Fruit fly (Drosophila melanogaster) whole organism, embryonic: ENCODE results near the gene Tpst.

Experiments
- Aef1 ChIP-seq: fragments of 200-800 bp; sonication (Bioruptor generic); IDR thresholded peaks from 3 replicates; pipeline ENCODE4 v1.3.6; 2022; ENCODE audit warnings: missing biosample characterization, missing genetic modification characterization
- Antp ChIP-seq: fragments of 200-800 bp; sonication (Bioruptor generic); optimal IDR thresholded peaks from 3 replicates; lab custom pipeline; 2016; ENCODE audit warnings: missing biosample characterization, missing genetic modification characterization
- B-H1 ChIP-seq: fragments of 200-800 bp; sonication (Bioruptor generic); IDR thresholded peaks from 3 replicates; pipeline ENCODE4 v1.3.6; 2022; ENCODE audit warnings: missing biosample characterization, missing genetic modification characterization
- CG10959 ChIP-seq: fragments of 200-800 bp; sonication (Bioruptor generic); IDR thresholded peaks from 2 replicates; pipeline ENCODE4 v1.3.6; 2022; ENCODE audit warnings: missing biosample characterization, missing genetic modification characterization
- CG11456 ChIP-seq: fragments of 200-800 bp; sonication (Bioruptor generic); IDR thresholded peaks from 3 replicates; pipeline ENCODE4 v1.3.6; 2022; ENCODE audit warnings: missing biosample characterization, missing genetic modification characterization
- CG12104 ChIP-seq: fragments of 200-800 bp; sonication (Bioruptor generic); optimal IDR thresholded peaks from 3 replicates; lab custom pipeline; 2016; ENCODE audit warnings: missing biosample characterization, missing genetic modification characterization
- CG12236 ChIP-seq: fragments of 200-800 bp; sonication (Bioruptor generic); optimal IDR thresholded peaks from 2 replicates; lab custom pipeline; 2016; ENCODE audit warnings: missing biosample characterization, missing genetic modification characterization
- CG12391 ChIP-seq: fragments of 200-800 bp; sonication (Bioruptor generic); optimal IDR thresholded peaks from 3 replicates; lab custom pipeline; 2018; ENCODE audit warnings: missing biosample characterization, mild to moderate bottlenecking, missing genetic modification characterization, moderate library complexity
- CG13424 ChIP-seq: fragments of 200-800 bp; sonication (Bioruptor generic); optimal IDR thresholded peaks from 2 replicates; lab custom pipeline; 2019; ENCODE audit warnings: missing biosample characterization, mild to moderate bottlenecking, missing genetic modification characterization, moderate library complexity
- CG14014 ChIP-seq: fragments of 200-800 bp; sonication (Bioruptor generic); IDR thresholded peaks from 2 replicates; pipeline ENCODE4 v1.3.6; 2022; ENCODE audit warnings: missing biosample characterization, missing genetic modification characterization
- CG1529 ChIP-seq: fragments of 200-800 bp; sonication (Bioruptor generic); optimal IDR thresholded peaks from 3 replicates; lab custom pipeline; 2018; ENCODE audit warnings: missing biosample characterization, missing genetic modification characterization
- CG2120 ChIP-seq: fragments of 200-800 bp; sonication (Bioruptor generic); optimal IDR thresholded peaks from 3 replicates; lab custom pipeline; 2016; ENCODE audit warnings: missing biosample characterization, missing genetic modification characterization
- CG2678 ChIP-seq: fragments of 200-800 bp; sonication (Bioruptor generic); optimal IDR thresholded peaks from 3 replicates; lab custom pipeline; 2019; ENCODE audit warnings: missing biosample characterization, mild to moderate bottlenecking, missing genetic modification characterization, moderate library complexity
- CG30403 ChIP-seq: fragments of 200-800 bp; sonication (Bioruptor generic); optimal IDR thresholded peaks from 3 replicates; lab custom pipeline; 2016; ENCODE audit warnings: missing biosample characterization, missing genetic modification characterization
- CG3163 ChIP-seq: fragments of 200-800 bp; sonication (Bioruptor generic); optimal IDR thresholded peaks from 3 replicates; lab custom pipeline; 2016; ENCODE audit warnings: missing biosample characterization, missing genetic modification characterization
- CG33557 ChIP-seq: fragments of 200-800 bp; sonication (Bioruptor generic); optimal IDR thresholded peaks from 2 replicates; lab custom pipeline; 2019; ENCODE audit warnings: missing biosample characterization, mild to moderate bottlenecking, missing genetic modification characterization, moderate library complexity
- CG8281 ChIP-seq: fragments of 200-800 bp; sonication (Bioruptor generic); optimal IDR thresholded peaks from 2 replicates; lab custom pipeline; 2018; ENCODE audit warnings: missing biosample characterization, mild to moderate bottlenecking, missing genetic modification characterization, moderate library complexity
- CG8359 ChIP-seq: fragments of 200-800 bp; sonication (Bioruptor generic); optimal IDR thresholded peaks from 2 replicates; lab custom pipeline; 2017; ENCODE audit warnings: missing biosample characterization, mild to moderate bottlenecking, missing genetic modification characterization, borderline replicate concordance
- CHES-1-like ChIP-seq: fragments of 200-800 bp; sonication (Bioruptor generic); optimal IDR thresholded peaks from 2 replicates; lab custom pipeline; 2016; ENCODE audit warnings: missing biosample characterization, missing genetic modification characterization
- Dip3 ChIP-seq: fragments of 200-800 bp; sonication (Bioruptor generic); optimal IDR thresholded peaks from 3 replicates; lab custom pipeline; 2016; ENCODE audit warnings: missing biosample characterization, missing genetic modification characterization
- Eip74EF ChIP-seq, 2 experiments: fragments of 200-800 bp in 1 of 2; fragments of >200 bp in 1 of 2; sonication (Bioruptor generic) in 1 of 2; optimal IDR thresholded peaks; 2 replicates each; lab custom pipeline; 2017 to 2019; ENCODE audit warnings: missing biosample characterization in 2 of 2, missing genetic modification characterization in 2 of 2, mild to moderate bottlenecking in 1 of 2, moderate library complexity in 1 of 2
- Gug ChIP-seq: fragments of 200-800 bp; sonication (Bioruptor generic); IDR thresholded peaks from 4 replicates; pipeline ENCODE4 v1.3.6; 2022; ENCODE audit warnings: missing biosample characterization, missing genetic modification characterization
- H2.0 ChIP-seq: fragments of 200-800 bp; sonication (Bioruptor generic); IDR thresholded peaks from 2 replicates; pipeline ENCODE4 v1.3.6; 2022; ENCODE audit warnings: missing biosample characterization, missing genetic modification characterization
- HLH3B ChIP-seq: fragments of 200-800 bp; sonication (Bioruptor generic); IDR thresholded peaks from 2 replicates; pipeline ENCODE4 v1.3.6; 2022; ENCODE audit warnings: missing biosample characterization, missing genetic modification characterization
- Hey ChIP-seq: fragments of 200-800 bp; sonication (Bioruptor generic); optimal IDR thresholded peaks from 3 replicates; lab custom pipeline; 2018; ENCODE audit warnings: missing biosample characterization, mild to moderate bottlenecking, missing genetic modification characterization
- Hmr ChIP-seq: fragments of 200-800 bp; sonication (Bioruptor generic); optimal IDR thresholded peaks from 3 replicates; lab custom pipeline; 2017; ENCODE audit warnings: mild to moderate bottlenecking, missing biosample characterization, missing genetic modification reagents, missing genetic modification characterization
- Hmx ChIP-seq: fragments of 200-800 bp; sonication (Bioruptor generic); optimal IDR thresholded peaks from 2 replicates; lab custom pipeline; 2016; ENCODE audit warnings: missing biosample characterization, missing genetic modification characterization
- Hr39 ChIP-seq: fragments of >200 bp; optimal IDR thresholded peaks from 2 replicates; lab custom pipeline; 2017
- Hsf ChIP-seq: fragments of 200-800 bp; sonication (Bioruptor generic); optimal IDR thresholded peaks from 3 replicates; lab custom pipeline; 2016; ENCODE audit warnings: missing biosample characterization, missing genetic modification characterization
- Lim3 ChIP-seq: fragments of 200-800 bp; sonication (Bioruptor generic); IDR thresholded peaks from 2 replicates; pipeline ENCODE4 v1.3.6; 2022; ENCODE audit warnings: missing biosample characterization, missing genetic modification characterization
- Trl ChIP-seq, 3 experiments: fragments of >200 bp in 2 of 3; fragments of 200-800 bp in 1 of 3; sonication (Bioruptor generic) in 1 of 3; optimal IDR thresholded peaks; 2 replicates in 1 of 3; 3 replicates in 2 of 3; lab custom pipeline; 2016 to 2017; ENCODE audit warnings: missing biosample characterization in 1 of 3, missing genetic modification characterization in 1 of 3
- Usf ChIP-seq: fragments of 200-800 bp; sonication (Bioruptor generic); optimal IDR thresholded peaks from 2 replicates; lab custom pipeline; 2017; ENCODE audit warnings: missing genotype, missing biosample characterization, missing genetic modification characterization
- ac ChIP-seq: fragments of 200-800 bp; sonication (Bioruptor generic); optimal IDR thresholded peaks from 3 replicates; lab custom pipeline; 2017; ENCODE audit warnings: missing biosample characterization, mild to moderate bottlenecking, missing genetic modification characterization
- ap ChIP-seq: fragments of 200-800 bp; sonication (Bioruptor generic); IDR thresholded peaks from 2 replicates; pipeline ENCODE4 v1.3.6; 2022; ENCODE audit warnings: missing biosample characterization, missing genetic modification characterization
- chn ChIP-seq: fragments of 200-800 bp; sonication (Bioruptor generic); optimal IDR thresholded peaks from 2 replicates; lab custom pipeline; 2016; ENCODE audit warnings: missing biosample characterization, missing genetic modification characterization
- ci ChIP-seq: fragments of 200-800 bp; sonication (Bioruptor generic); IDR thresholded peaks from 3 replicates; pipeline ENCODE4 v1.3.6; 2022; ENCODE audit warnings: missing biosample characterization, missing genetic modification characterization
- crol ChIP-seq: fragments of 200-800 bp; sonication (Bioruptor generic); IDR thresholded peaks from 2 replicates; pipeline ENCODE4 v1.3.6; 2022; ENCODE audit warnings: missing biosample characterization, missing genetic modification characterization
- dpn ChIP-seq, 2 experiments: fragments of 200-800 bp; sonication (Bioruptor generic); optimal IDR thresholded peaks; 3 replicates each; lab custom pipeline; 2016; ENCODE audit warnings: missing biosample characterization in 2 of 2, missing genetic modification characterization in 2 of 2
- eyg ChIP-seq: fragments of 200-800 bp; sonication (Bioruptor generic); optimal IDR thresholded peaks from 3 replicates; lab custom pipeline; 2016; ENCODE audit warnings: missing biosample characterization, missing genetic modification characterization
- ftz-f1 ChIP-seq: fragments of 200-800 bp; sonication (Bioruptor generic); optimal IDR thresholded peaks from 2 replicates; lab custom pipeline; 2016; ENCODE audit warnings: missing biosample characterization, missing genetic modification characterization
- gsb ChIP-seq: fragments of 200-800 bp; sonication (Bioruptor generic); IDR thresholded peaks from 2 replicates; pipeline ENCODE4 v1.3.6; 2022; ENCODE audit warnings: missing biosample characterization, missing genetic modification characterization
- kay ChIP-seq: fragments of 200-800 bp; sonication (Bioruptor generic); optimal IDR thresholded peaks from 2 replicates; lab custom pipeline; 2016; ENCODE audit warnings: missing biosample characterization, missing genetic modification characterization
- mam ChIP-seq: fragments of 200-800 bp; sonication (Bioruptor generic); optimal IDR thresholded peaks from 3 replicates; lab custom pipeline; 2016; ENCODE audit warnings: missing biosample characterization, missing genetic modification characterization
- pros ChIP-seq: fragments of 200-800 bp; sonication (Bioruptor generic); optimal IDR thresholded peaks from 3 replicates; lab custom pipeline; 2019; ENCODE audit warnings: missing biosample characterization, mild to moderate bottlenecking, missing genetic modification characterization, moderate library complexity
- schlank ChIP-seq: fragments of 200-800 bp; sonication (Bioruptor generic); optimal IDR thresholded peaks from 2 replicates; lab custom pipeline; 2018; ENCODE audit warnings: missing biosample characterization, mild to moderate bottlenecking, missing genetic modification characterization
- scrt ChIP-seq: fragments of 200-800 bp; sonication (Bioruptor generic); optimal IDR thresholded peaks from 2 replicates; lab custom pipeline; 2018; ENCODE audit warnings: missing biosample characterization, mild to moderate bottlenecking, missing genetic modification characterization, moderate library complexity
- sens ChIP-seq: fragments of 200-800 bp; sonication (Bioruptor generic); peaks from one replicate; lab custom pipeline; 2016; ENCODE audit warnings: missing biosample characterization, missing genetic modification characterization
- sr ChIP-seq: fragments of 200-800 bp; sonication (Bioruptor generic); IDR thresholded peaks from 3 replicates; pipeline ENCODE4 v1.3.6; 2022; ENCODE audit warnings: missing biosample characterization, missing genetic modification characterization
- ssp ChIP-seq: fragments of 200-800 bp; sonication (Bioruptor generic); IDR thresholded peaks from 2 replicates; pipeline ENCODE4 v1.3.6; 2022; ENCODE audit warnings: missing biosample characterization, missing genetic modification characterization
- zen2 ChIP-seq: fragments of 200-800 bp; sonication (Bioruptor generic); IDR thresholded peaks from 3 replicates; pipeline ENCODE4 v1.3.6; 2022; ENCODE audit warnings: missing biosample characterization, missing genetic modification characterization; ENCODE audit not compliant: partially characterized antibody
- zfh1 ChIP-seq: fragments of 200-800 bp; sonication (Bioruptor generic); IDR thresholded peaks from 3 replicates; pipeline ENCODE4 v1.3.6; 2022; ENCODE audit warnings: missing biosample characterization, missing genetic modification characterization

Gene Tpst

dm6 chrX:13624334-13625079 lies 60.9 kb downstream of the Tpst start, which contains the start of the genes CG2691 and NFAT (continued):
- TF ChIP-seq CG13424 (tag; lab: Kevin White, UChicago) (no peak), pros (no peak), Eip74EF (GFP tag; optimal IDR thresholded peaks at IDR 0.05; lab: Kevin White, UChicago) (no peak), crol (GFP tag; lab: Robert Waterston, UW) (no peak), scrt (peak; percentile 98), CG2678 (no peak), CG3163 (peak; percentile 40), CG33557 (GFP tag; lab: Kevin White, UChicago) (no peak), B-H1 (GFP tag; lab: Robert Waterston, UW) (no peak), mam (no peak), zen2 (GFP tag; lab: Robert Waterston, UW) (no peak; the same call in 2 of the 3 replicates), CG12104 (no peak), ci (GFP tag; lab: Robert Waterston, UW) (0 out of 3 replicates have a peak, but pooled peaks have one; percentile 11), chn (GFP tag; lab: Kevin White, UChicago) (no peak), Hr39 (no peak), CG11456 (GFP tag; lab: Robert Waterston, UW) (no peak), CG10959 (GFP tag; lab: Robert Waterston, UW) (no peak), Aef1 (GFP tag; lab: Robert Waterston, UW) (no peak), Antp (GFP tag; lab: Kevin White, UChicago) (no peak), Trl (optimal IDR thresholded peaks at IDR 0.05; lab: Kevin White, UChicago) (no peak), Trl (GFP tag; optimal IDR thresholded peaks at IDR 0.05; lab: Kevin White, UChicago) (no peak), CG8359 (GFP tag; lab: Kevin White, UChicago) (no peak), schlank (tag; lab: Kevin White, UChicago) (no peak), ssp (GFP tag; lab: Robert Waterston, UW) (no peak), sens (GFP tag; lab: Kevin White, UChicago) (peak; percentile 79), kay (GFP tag; lab: Kevin White, UChicago) (no peak), Gug (GFP tag; lab: Robert Waterston, UW) (no peak), Lim3 (GFP tag; lab: Robert Waterston, UW) (no peak), H2.0 (GFP tag; lab: Robert Waterston, UW) (no peak), eyg (no peak), CG12391 (tag; lab: Kevin White, UChicago) (no peak), CG1529 (GFP tag; lab: Kevin White, UChicago) (no peak), HLH3B (GFP tag; lab: Robert Waterston, UW) (no peak), dpn (GFP tag; optimal IDR thresholded peaks at IDR 0.05; lab: Kevin White, UChicago) (no peak), zfh1 (GFP tag; lab: Robert Waterston, UW) (no peak), ac (GFP tag; lab: Kevin White, UChicago) (no peak), Usf (no peak), CG2120 (no peak), ap (GFP tag; lab: Robert Waterston, UW) (no peak), CG30403 (GFP tag; lab: Kevin White, UChicago) (peak; percentile 6), gsb (no peak), Hmx (no peak), Hey (no peak), sr (GFP tag; lab: Robert Waterston, UW) (0 out of 3 replicates have a peak, but pooled peaks have one; percentile 40), CG8281 (tag; lab: Kevin White, UChicago) (no peak), CG14014 (GFP tag; lab: Robert Waterston, UW) (no peak), ftz-f1 (no peak), CG12236 (no peak), CHES-1-like (no peak), Hsf (GFP tag; lab: Kevin White, UChicago) (no peak), Dip3 (GFP tag; lab: Kevin White, UChicago) (no peak), Hmr (GFP tag; lab: Kevin White, UChicago) (peak; percentile 7)
